Fruit fly (Drosophila melanogaster): ENCODE data around the gene Archease.

Archease gene

DNA sequence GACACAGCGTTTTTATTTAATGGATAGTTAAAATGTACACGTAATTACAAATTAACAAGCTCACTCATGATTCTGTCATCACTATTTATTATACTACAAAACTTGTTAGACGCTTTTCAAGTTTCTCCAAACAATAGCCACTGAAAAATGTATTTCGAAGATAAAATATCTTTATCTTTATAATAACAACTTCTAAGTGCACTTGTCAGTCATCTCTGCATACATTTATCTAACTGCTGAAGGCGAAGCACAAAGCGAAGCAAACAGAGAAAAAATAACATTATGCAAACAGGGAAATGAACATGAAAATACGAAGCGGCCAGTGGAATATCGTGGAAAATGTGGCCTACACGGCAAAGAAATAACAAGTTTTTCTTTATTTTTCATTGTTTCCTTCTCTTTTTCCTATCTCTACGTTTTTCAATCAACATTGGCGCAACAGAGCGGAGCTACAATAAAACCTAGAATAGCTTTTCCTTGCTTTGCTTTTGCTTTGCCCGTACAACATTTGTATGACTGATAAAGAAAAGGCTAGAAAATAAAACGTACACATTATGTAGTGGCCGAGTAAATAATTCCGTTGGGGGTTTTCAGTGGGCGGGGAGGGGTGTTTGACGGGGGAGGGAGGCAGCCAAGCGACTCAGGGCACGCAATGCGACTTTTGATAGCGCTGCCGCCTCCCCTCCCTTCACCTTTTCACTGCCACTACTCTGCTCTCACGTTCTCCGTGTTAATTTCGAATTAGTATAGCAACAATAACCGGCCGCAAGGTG lies 33.2 kb downstream of the Archease start (continued):
- peak; percentile 2 for TF ChIP-seq CG18262 (tag; optimal IDR thresholded peaks at IDR 0.05)
- TF ChIP-seq H2.0 (GFP tag; IDR thresholded peaks at IDR 0.05) = 0 out of 2 replicates have a peak, but pooled peaks have one; percentile 14
- TF ChIP-seq Hmr (GFP tag; optimal IDR thresholded peaks at IDR 0.05) = peak; percentile 34
- peak; percentile 29 for TF ChIP-seq psq (GFP tag; optimal IDR thresholded peaks at IDR 0.05)
- TF ChIP-seq CG3281 (GFP tag; optimal IDR thresholded peaks at IDR 0.05) = peak; percentile 19
- TF ChIP-seq cwo (GFP tag; optimal IDR thresholded peaks at IDR 0.05) = peak; percentile 46
- TF ChIP-seq ap (GFP tag; IDR thresholded peaks at IDR 0.05) = 0 out of 2 replicates have a peak, but pooled peaks have one; percentile 11
- peak; percentile 3 for TF ChIP-seq CG31365 (tag; optimal IDR thresholded peaks at IDR 0.05)
- TF ChIP-seq CG2678 (tag; optimal IDR thresholded peaks at IDR 0.05) = peak; percentile 43
- TF ChIP-seq CG10267 (tag; optimal IDR thresholded peaks at IDR 0.05) = no peak
- TF ChIP-seq kni (GFP tag; optimal IDR thresholded peaks at IDR 0.05) = peak; percentile 95
- TF ChIP-seq row (GFP tag; IDR thresholded peaks at IDR 0.05) = peak; percentile 24; the same call in 1 of the 3 replicates
- peak; percentile 19 for TF ChIP-seq Nf-YC (tag; optimal IDR thresholded peaks at IDR 0.05)
- no peak for TF ChIP-seq gsb (GFP tag; IDR thresholded peaks at IDR 0.05)
- TF ChIP-seq crol (GFP tag; IDR thresholded peaks at IDR 0.05) = peak; percentile 98
- peak; percentile 20; the same call in 1 of the 2 replicates for TF ChIP-seq CG11247 (GFP tag; IDR thresholded peaks at IDR 0.05)
- TF ChIP-seq CG10565 (GFP tag; optimal IDR thresholded peaks at IDR 0.05) = no peak
- TF ChIP-seq CG10543 (GFP tag; optimal IDR thresholded peaks at IDR 0.05) = peak; percentile 75
- no peak for TF ChIP-seq CG11085 (GFP tag; IDR thresholded peaks at IDR 0.05)
- peak; percentile 14 for TF ChIP-seq B-H2 (GFP tag; optimal IDR thresholded peaks at IDR 0.05)
- TF ChIP-seq sens (GFP tag) = peak; percentile 68

DNA sequence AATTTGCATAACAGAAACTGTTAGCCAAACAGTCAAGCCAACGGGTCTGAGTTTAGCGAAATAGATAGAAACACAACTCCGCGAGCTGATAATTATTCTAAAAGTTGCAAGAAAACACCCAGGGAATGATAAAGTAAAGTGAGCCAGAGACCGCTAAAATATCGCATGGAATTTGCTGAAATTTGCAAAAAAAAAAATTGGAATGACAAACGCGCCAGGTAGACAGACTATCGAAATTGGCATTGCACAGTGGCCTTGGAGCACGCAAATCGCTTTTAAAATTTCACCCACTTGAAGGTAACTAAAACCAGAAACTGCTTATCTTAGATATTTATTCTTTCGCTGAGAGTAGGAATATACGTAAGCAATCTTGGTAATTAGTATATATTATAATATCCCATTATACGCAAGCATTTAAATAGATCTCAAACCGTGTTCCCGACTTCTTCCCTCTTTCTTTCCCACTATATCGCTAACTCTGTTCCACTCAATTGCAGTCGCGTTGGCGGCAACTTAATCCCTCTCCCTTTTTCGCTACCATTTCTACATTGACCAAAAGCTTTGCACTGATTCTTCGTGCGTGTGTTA lies 34.5 kb downstream of the Archease start:
- TF ChIP-seq Vsx1 (GFP tag; optimal IDR thresholded peaks at IDR 0.05) (no peak), Drgx (GFP tag; IDR thresholded peaks at IDR 0.05) (0 out of 2 replicates have a peak, but pooled peaks have one; percentile 14), wek (GFP tag; optimal IDR thresholded peaks at IDR 0.05) (no peak), Taf1 (GFP tag; IDR thresholded peaks at IDR 0.05) (no peak), chinmo (GFP tag; IDR thresholded peaks at IDR 0.05; ENCODE audit: partially characterized antibody) (0 out of 4 replicates have a peak, but pooled peaks have one; percentile 15)

DNA sequence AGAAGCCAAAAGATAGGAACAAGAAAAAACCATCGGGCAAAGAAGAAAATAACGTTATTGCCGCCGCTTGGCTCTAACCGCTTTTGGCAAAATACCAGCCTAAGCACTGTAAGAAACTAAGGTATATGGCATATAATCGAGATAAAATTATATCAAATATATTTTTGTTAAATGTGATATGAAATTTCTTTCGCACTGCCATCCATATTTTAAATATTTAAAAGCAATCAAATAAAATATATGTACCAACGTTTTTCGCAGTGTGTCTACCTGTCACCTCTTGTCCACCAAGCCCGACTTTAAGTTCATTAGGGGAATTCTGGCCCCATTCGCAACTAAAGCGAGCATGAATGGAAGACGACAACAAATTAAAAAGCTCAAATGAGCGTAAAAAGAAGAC lies 35.0 kb downstream of the Archease start:
- TF ChIP-seq Xrp1 (GFP tag; IDR thresholded peaks at IDR 0.05) (peak; percentile 72), CG17361 (GFP tag; IDR thresholded peaks at IDR 0.05) (peak; percentile 74), pros (GFP tag; optimal IDR thresholded peaks at IDR 0.05) (no peak), GATAe (GFP tag; conservative IDR thresholded peaks at IDR 0.05) (no peak), Bdp1 (GFP tag; optimal IDR thresholded peaks at IDR 0.05) (peak; percentile 16), CG2120 (GFP tag; optimal IDR thresholded peaks at IDR 0.05) (peak; percentile 82), unpg (GFP tag; optimal IDR thresholded peaks at IDR 0.05) (peak; percentile 79), lola (GFP tag; optimal IDR thresholded peaks at IDR 0.05) (peak in 1 of 3 experiments; percentile 23), fd64A (GFP tag; optimal IDR thresholded peaks at IDR 0.05) (no peak), CG12071 (GFP tag; optimal IDR thresholded peaks at IDR 0.05) (peak; percentile 25), CG6765 (GFP tag; optimal IDR thresholded peaks at IDR 0.05) (peak; percentile 37), wek (GFP tag; optimal IDR thresholded peaks at IDR 0.05) (no peak), CG18262 (tag; optimal IDR thresholded peaks at IDR 0.05) (peak; percentile 65), CG2875 (GFP tag; optimal IDR thresholded peaks at IDR 0.05) (peak; percentile 24), CG10431 (GFP tag; optimal IDR thresholded peaks at IDR 0.05) (no peak), trh (GFP tag; optimal IDR thresholded peaks at IDR 0.05) (peak; percentile 12), CG7963 (GFP tag; IDR thresholded peaks at IDR 0.05; ENCODE audit: partially characterized antibody) (no peak), C15 (GFP tag; IDR thresholded peaks at IDR 0.05) (no peak), bcd (GFP tag; optimal IDR thresholded peaks at IDR 0.05) (peak; percentile 60), CG7839 (tag; optimal IDR thresholded peaks at IDR 0.05) (peak; percentile 81), slp2 (GFP tag; optimal IDR thresholded peaks at IDR 0.05) (no peak), CG8359 (GFP tag; optimal IDR thresholded peaks at IDR 0.05; ENCODE audit: borderline replicate concordance) (peak; percentile 42)
